Fruit fly (Drosophila melanogaster): ENCODE measurements around the gene Raf.

The Raf gene

dm6 chrX:2300293-2301068 lies 5.2 kb downstream of the Raf start (continued):
- peak; percentile 89 for TF ChIP-seq CG12942 (GFP tag; optimal IDR thresholded peaks at IDR 0.05)
- peak; percentile 96 for TF ChIP-seq CG14667 (GFP tag; IDR thresholded peaks at IDR 0.05)
- TF ChIP-seq bcd (GFP tag; optimal IDR thresholded peaks at IDR 0.05), result peak; percentile 95
- peak; percentile 96 for TF ChIP-seq CG30431 (GFP tag; optimal IDR thresholded peaks at IDR 0.05)
- TF ChIP-seq gcm2 (GFP tag; optimal IDR thresholded peaks at IDR 0.05), result peak; percentile 94
- peak; percentile 82 for TF ChIP-seq zen (tag; optimal IDR thresholded peaks at IDR 0.05)
- peak; percentile 97 for TF ChIP-seq unpg (GFP tag; optimal IDR thresholded peaks at IDR 0.05)
- peak; percentile 84 for TF ChIP-seq CG4282 (GFP tag; optimal IDR thresholded peaks at IDR 0.05)
- TF ChIP-seq Dip3 (GFP tag; optimal IDR thresholded peaks at IDR 0.05), result peak; percentile 93
- no peak for TF ChIP-seq zf30C (GFP tag; optimal IDR thresholded peaks at IDR 0.05)
- TF ChIP-seq bsh (GFP tag; optimal IDR thresholded peaks at IDR 0.05), result peak; percentile 97 to 98
- TF ChIP-seq vnd (GFP tag; IDR thresholded peaks at IDR 0.05; ENCODE audit: partially characterized antibody), result no peak
- TF ChIP-seq Meics (GFP tag; optimal IDR thresholded peaks at IDR 0.05), result peak; percentile 92
- peak; percentile 73 for TF ChIP-seq cg (GFP tag; optimal IDR thresholded peaks at IDR 0.05)
- peak; percentile 97 for TF ChIP-seq ttk (GFP tag; IDR thresholded peaks at IDR 0.05)
- TF ChIP-seq vfl (GFP tag; optimal IDR thresholded peaks at IDR 0.05), result peak; percentile 88
- peak; percentile 94 for TF ChIP-seq CHES-1-like (GFP tag; optimal IDR thresholded peaks at IDR 0.05)
- peak; percentile 77 for TF ChIP-seq CG6765 (GFP tag; optimal IDR thresholded peaks at IDR 0.05)
- peak; percentile 30 for TF ChIP-seq CG10543 (GFP tag; optimal IDR thresholded peaks at IDR 0.05)
- TF ChIP-seq maf-S (GFP tag; optimal IDR thresholded peaks at IDR 0.05), result peak; percentile 91
- peak; percentile 79 for TF ChIP-seq emc (GFP tag; optimal IDR thresholded peaks at IDR 0.05)
- TF ChIP-seq Gsc (GFP tag; IDR thresholded peaks at IDR 0.05), result peak; percentile 94
- TF ChIP-seq CG10274 (GFP tag; optimal IDR thresholded peaks at IDR 0.05), result peak; percentile 83
- TF ChIP-seq CG8290 (GFP tag; optimal IDR thresholded peaks at IDR 0.05), result peak; percentile 35
- TF ChIP-seq CG8290 (tag; optimal IDR thresholded peaks at IDR 0.05), result peak; percentile 10 to 100
- TF ChIP-seq CG7786 (GFP tag; optimal IDR thresholded peaks at IDR 0.05), result peak; percentile 94
- no peak for TF ChIP-seq bbx (GFP tag; IDR thresholded peaks at IDR 0.05; ENCODE audit: partially characterized antibody)
- TF ChIP-seq CG10147 (GFP tag; optimal IDR thresholded peaks at IDR 0.05), result peak; percentile 84
- TF ChIP-seq fd64A (GFP tag; optimal IDR thresholded peaks at IDR 0.05), result peak; percentile 94
- no peak for TF ChIP-seq mld (GFP tag; IDR thresholded peaks at IDR 0.05; ENCODE audit: partially characterized antibody)
- peak; percentile 96 for TF ChIP-seq sisA (GFP tag; IDR thresholded peaks at IDR 0.05)
- peak; percentile 92 for TF ChIP-seq Atf3 (GFP tag; optimal IDR thresholded peaks at IDR 0.05)
- TF ChIP-seq yki (optimal IDR thresholded peaks at IDR 0.05), result no peak
- peak; percentile 92 for TF ChIP-seq Fer3 (tag; optimal IDR thresholded peaks at IDR 0.05)
- TF ChIP-seq Deaf1 (tag; optimal IDR thresholded peaks at IDR 0.05), result peak; percentile 72
- no peak for TF ChIP-seq usp (GFP tag; optimal IDR thresholded peaks at IDR 0.05)
- TF ChIP-seq CG9932 (GFP tag; IDR thresholded peaks at IDR 0.05), result peak; percentile 94
- peak; percentile 96 for TF ChIP-seq bowl (GFP tag; IDR thresholded peaks at IDR 0.05)
- peak; percentile 96 for TF ChIP-seq CG11093 (GFP tag; IDR thresholded peaks at IDR 0.05)
- TF ChIP-seq CG8944 (GFP tag; optimal IDR thresholded peaks at IDR 0.05), result peak; percentile 91
- TF ChIP-seq CG9215 (GFP tag; IDR thresholded peaks at IDR 0.05), result peak; percentile 88
- TF ChIP-seq az2 (GFP tag; optimal IDR thresholded peaks at IDR 0.05), result peak; percentile 93
- TF ChIP-seq CG16863 (GFP tag; optimal IDR thresholded peaks at IDR 0.05), result peak; percentile 96
- peak; percentile 94 for TF ChIP-seq gcm (GFP tag; optimal IDR thresholded peaks at IDR 0.05)
- peak; percentile 84 for TF ChIP-seq Hey (tag; optimal IDR thresholded peaks at IDR 0.05)
- TF ChIP-seq Trl (optimal IDR thresholded peaks at IDR 0.05), result no peak
- TF ChIP-seq Trl (GFP tag; optimal IDR thresholded peaks at IDR 0.05), result peak; percentile 76
- TF ChIP-seq CG2678 (tag; optimal IDR thresholded peaks at IDR 0.05), result peak; percentile 95
- TF ChIP-seq Sox102F (GFP tag; optimal IDR thresholded peaks at IDR 0.05), result peak; percentile 97
- peak; percentile 97 for TF ChIP-seq Dek (tag; optimal IDR thresholded peaks at IDR 0.05)
